Worm (Caenorhabditis elegans) whole organism, L1 larva: Measurements from ENCODE around the gene srz-66.

Experiments
- C04F5.9 ChIP-seq: sonication (generic microtip); optimal IDR thresholded peaks from 2 replicates; lab custom pipeline; 2016; ENCODE audit warnings: missing genetic modification characterization, missing compliant biosample characterization
- C34B4.2 ChIP-seq: sonication (generic microtip); optimal IDR thresholded peaks from 2 replicates; lab custom pipeline; 2017; ENCODE audit warnings: mild to moderate bottlenecking, missing genetic modification characterization, missing compliant biosample characterization
- aha-1 ChIP-seq: fragments of 150-350 bp; optimal IDR thresholded peaks from 2 replicates; lab custom pipeline; 2014; ENCODE audit warnings: missing biosample characterization, missing genetic modification characterization
- ceh-63 ChIP-seq: fragments of 200-800 bp; sonication (Bioruptor generic); optimal IDR thresholded peaks from 2 replicates; lab custom pipeline; 2018; ENCODE audit warnings: mild to moderate bottlenecking, missing genetic modification characterization, missing compliant biosample characterization
- ceh-8 ChIP-seq: fragments of 200-800 bp; sonication (Bioruptor generic); optimal IDR thresholded peaks from 2 replicates; lab custom pipeline; 2018; ENCODE audit warnings: mild to moderate bottlenecking, missing genetic modification characterization, moderate library complexity, missing compliant biosample characterization
- ceh-82 ChIP-seq, 3 experiments: fragments of 150-350 bp in 1 of 3; sonication (generic microtip) in 2 of 3; optimal IDR thresholded peaks; 2 replicates each; lab custom pipeline; 2014 to 2017; ENCODE audit warnings: missing biosample characterization in 3 of 3, missing genetic modification characterization in 3 of 3
- ceh-88 ChIP-seq: fragments of 200-800 bp; sonication (Bioruptor generic); IDR thresholded peaks from 2 replicates; pipeline ENCODE4 v1.3.6; 2022; ENCODE audit warnings: missing genetic modification characterization, missing compliant biosample characterization
- dsc-1 ChIP-seq: sonication (generic microtip); optimal IDR thresholded peaks from 2 replicates; lab custom pipeline; 2016; ENCODE audit warnings: mild to moderate bottlenecking, missing genetic modification characterization, missing compliant biosample characterization
- egl-13 ChIP-seq: sonication (generic microtip); optimal IDR thresholded peaks from 2 replicates; lab custom pipeline; 2016; ENCODE audit warnings: missing genotype, missing genetic modification reagents, missing genetic modification characterization, missing compliant biosample characterization
- ets-5 ChIP-seq: fragments of 200-800 bp; sonication (Bioruptor generic); IDR thresholded peaks from 2 replicates; pipeline ENCODE4 v1.3.6; 2022; ENCODE audit warnings: missing genetic modification characterization, missing compliant biosample characterization
- fkh-8 ChIP-seq: sonication (generic microtip); optimal IDR thresholded peaks from 2 replicates; lab custom pipeline; 2016; ENCODE audit warnings: mild to moderate bottlenecking, missing genetic modification characterization, missing compliant biosample characterization
- fos-1 ChIP-seq: fragments of 150-350 bp; optimal IDR thresholded peaks from 2 replicates; lab custom pipeline; 2014; ENCODE audit warnings: missing biosample characterization, missing genetic modification characterization
- hlh-4 ChIP-seq: sonication (generic microtip); optimal IDR thresholded peaks from 2 replicates; lab custom pipeline; 2016; ENCODE audit warnings: mild to moderate bottlenecking, missing genetic modification characterization, missing compliant biosample characterization
- isw-1 ChIP-seq: fragments of 200-800 bp; sonication (Bioruptor generic); IDR thresholded peaks from 2 replicates; pipeline ENCODE4 v1.3.6; 2022; ENCODE audit warnings: missing genetic modification characterization, missing compliant biosample characterization
- jun-1 ChIP-seq: fragments of 150-350 bp; optimal IDR thresholded peaks from 2 replicates; lab custom pipeline; 2014; ENCODE audit warnings: missing biosample characterization, missing genetic modification reagents, missing genetic modification characterization
- lin-13 ChIP-seq: fragments of 150-350 bp; optimal IDR thresholded peaks from 2 replicates; lab custom pipeline; 2014; ENCODE audit warnings: missing biosample characterization, missing genetic modification reagents, missing genetic modification characterization
- lin-15B ChIP-seq: fragments of 150-350 bp; sonication (generic microtip); optimal IDR thresholded peaks from 3 replicates; lab custom pipeline; 2014; ENCODE audit warnings: missing biosample characterization, missing genetic modification characterization
- lin-39 ChIP-seq: fragments of 150-350 bp; optimal IDR thresholded peaks from 2 replicates; lab custom pipeline; 2014; ENCODE audit warnings: missing biosample characterization, missing genetic modification reagents, missing genetic modification characterization
- lsy-2 ChIP-seq, 2 experiments: fragments of 150-350 bp; optimal IDR thresholded peaks; 2 replicates each; lab custom pipeline; 2014; ENCODE audit warnings: missing biosample characterization in 2 of 2, missing genetic modification characterization in 2 of 2
- mab-9 ChIP-seq: fragments of 200-800 bp; sonication (Bioruptor generic); IDR thresholded peaks from 2 replicates; pipeline ENCODE4 v1.3.6; 2022; ENCODE audit warnings: missing genetic modification reagents, missing genetic modification characterization, missing compliant biosample characterization
- mdl-1 ChIP-seq, 2 experiments: fragments of 150-350 bp; optimal IDR thresholded peaks; 2 replicates each; lab custom pipeline; 2014 to 2017; ENCODE audit warnings: missing biosample characterization in 2 of 2, missing genetic modification characterization in 2 of 2, inconsistent platforms in 1 of 2
- nhr-11 ChIP-seq: fragments of 150-350 bp; optimal IDR thresholded peaks from 2 replicates; lab custom pipeline; 2014; ENCODE audit warnings: missing biosample characterization, missing genetic modification characterization
- nhr-237 ChIP-seq: fragments of 150-350 bp; optimal IDR thresholded peaks from 2 replicates; lab custom pipeline; 2014; ENCODE audit warnings: missing biosample characterization, missing genetic modification characterization
- nhr-71 ChIP-seq: sonication (generic microtip); optimal IDR thresholded peaks from 2 replicates; lab custom pipeline; 2016; ENCODE audit warnings: mild to moderate bottlenecking, missing genetic modification characterization, moderate library complexity, missing compliant biosample characterization
- nhr-76 ChIP-seq: sonication (generic microtip); optimal IDR thresholded peaks from 2 replicates; lab custom pipeline; 2017; ENCODE audit warnings: missing biosample characterization, missing genetic modification characterization
- nhr-77 ChIP-seq: fragments of 150-350 bp; optimal IDR thresholded peaks from 2 replicates; lab custom pipeline; 2014; ENCODE audit warnings: missing biosample characterization, missing genetic modification characterization
- nhr-85 ChIP-seq: sonication (generic microtip); peaks from one replicate; lab custom pipeline; 2016; ENCODE audit warnings: missing genetic modification characterization, inconsistent platforms, missing compliant biosample characterization
- pag-3 ChIP-seq: sonication (generic microtip); optimal IDR thresholded peaks from 2 replicates; lab custom pipeline; 2017; ENCODE audit warnings: missing genetic modification characterization, mild to moderate bottlenecking, missing compliant biosample characterization, antibody characterized with exemption, borderline replicate concordance; ENCODE audit not compliant: insufficient read depth
- pqm-1 ChIP-seq: sonication (generic microtip); optimal IDR thresholded peaks from 3 replicates; lab custom pipeline; 2017; ENCODE audit warnings: missing biosample characterization, missing genetic modification characterization
- swsn-7 ChIP-seq: sonication (generic microtip); optimal IDR thresholded peaks from 2 replicates; lab custom pipeline; 2016; ENCODE audit warnings: missing genetic modification characterization, missing compliant biosample characterization
- vab-15 ChIP-seq: sonication (generic microtip); optimal IDR thresholded peaks from 2 replicates; lab custom pipeline; 2017; ENCODE audit warnings: missing genotype, mild to moderate bottlenecking, missing genetic modification characterization, missing compliant biosample characterization
- zag-1 ChIP-seq: fragments of 150-350 bp; optimal IDR thresholded peaks from 2 replicates; lab custom pipeline; 2014; ENCODE audit warnings: missing biosample characterization, missing genetic modification characterization
- zip-4 ChIP-seq: fragments of 200-800 bp; sonication (Bioruptor generic); optimal IDR thresholded peaks from 2 replicates; lab custom pipeline; 2018; ENCODE audit warnings: mild to moderate bottlenecking, missing genetic modification characterization, moderate library complexity, missing compliant biosample characterization
- ztf-4 ChIP-seq: fragments of 150-350 bp; optimal IDR thresholded peaks from 2 replicates; lab custom pipeline; 2014; ENCODE audit warnings: missing biosample characterization, missing genetic modification characterization

srz-66 gene

DNA sequence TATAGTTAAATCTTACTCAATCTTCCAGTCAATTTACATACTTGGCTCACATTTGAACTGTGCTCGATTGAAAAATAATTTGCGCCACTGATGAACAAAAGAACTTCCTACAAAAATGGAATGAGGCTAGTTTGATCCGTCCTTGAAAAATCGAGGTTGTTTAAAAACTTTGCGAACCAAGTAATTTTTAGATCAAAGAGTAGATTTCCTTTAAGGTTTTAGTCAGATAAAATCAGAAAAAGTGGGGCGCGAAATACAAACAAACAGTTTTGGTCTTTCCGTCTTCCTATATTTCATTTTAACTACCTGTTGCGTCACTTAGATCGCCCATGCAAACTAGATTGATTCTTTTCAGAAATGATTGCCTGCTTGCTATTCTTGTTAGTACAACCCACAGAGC is 34.5 kb upstream of the srz-66 start, which contains the start of gene Y68A4A.10:
Gene Y68A4A.10, plus strand, starts transcription at position 301 of the 400 bp plus-strand sequence.
- no peak for TF ChIP-seq nhr-237
- TF ChIP-seq dsc-1 (tag; lab: Kevin White, UChicago), result no peak
- TF ChIP-seq zip-4, result no peak

- TF ChIP-seq pag-3 (tag; lab: Kevin White, UChicago) (no peak), nhr-11 (tag; lab: Kevin White, UChicago) (no peak), ceh-63 (GFP tag; lab: Kevin White, UChicago) (no peak), ceh-82 (tag; optimal IDR thresholded peaks at IDR 0.05; lab: Kevin White, UChicago) (no peak), fos-1 (no peak), nhr-77 (tag; lab: Kevin White, UChicago) (no peak), mdl-1 (tag; optimal IDR thresholded peaks at IDR 0.05; lab: Kevin White, UChicago) (no peak), lin-39 (tag; lab: Kevin White, UChicago) (no peak), jun-1 (no peak), nhr-85 (tag; lab: Kevin White, UChicago) (no peak), ztf-4 (tag; lab: Kevin White, UChicago) (no peak), nhr-76 (tag; lab: Kevin White, UChicago) (no peak), lsy-2 (tag; optimal IDR thresholded peaks at IDR 0.05; lab: Kevin White, UChicago) (no peak), C34B4.2 (tag; lab: Kevin White, UChicago) (no peak), swsn-7 (tag; lab: Kevin White, UChicago) (no peak), vab-15 (tag; lab: Kevin White, UChicago) (no peak), ceh-8 (GFP tag; lab: Kevin White, UChicago) (no peak), nhr-71 (tag; lab: Kevin White, UChicago) (no peak)
Measured at ce11 chrV:17198926-17199325, 31.6 kb upstream of the srz-66 start, which contains the start of gene srz-96. TSS of gene srz-96 (plus strand) at chrV:17199226.

- TF ChIP-seq fkh-8 (tag; lab: Kevin White, UChicago) (no peak), ets-5 (GFP tag; lab: Robert Waterston, UW) (no peak), hlh-4 (tag; lab: Kevin White, UChicago) (peak; percentile 29), lin-13 (GFP tag; lab: Kevin White, UChicago) (no peak), ceh-88 (GFP tag; lab: Robert Waterston, UW) (no peak), aha-1 (tag; lab: Kevin White, UChicago) (no peak), egl-13 (tag; lab: Kevin White, UChicago) (no peak)
Measured at ce11 chrV:17192238-17192637, 24.9 kb upstream of the srz-66 start, which contains the start of gene srz-47. TSS of gene srz-47 (minus strand) at chrV:17192338.

DNA sequence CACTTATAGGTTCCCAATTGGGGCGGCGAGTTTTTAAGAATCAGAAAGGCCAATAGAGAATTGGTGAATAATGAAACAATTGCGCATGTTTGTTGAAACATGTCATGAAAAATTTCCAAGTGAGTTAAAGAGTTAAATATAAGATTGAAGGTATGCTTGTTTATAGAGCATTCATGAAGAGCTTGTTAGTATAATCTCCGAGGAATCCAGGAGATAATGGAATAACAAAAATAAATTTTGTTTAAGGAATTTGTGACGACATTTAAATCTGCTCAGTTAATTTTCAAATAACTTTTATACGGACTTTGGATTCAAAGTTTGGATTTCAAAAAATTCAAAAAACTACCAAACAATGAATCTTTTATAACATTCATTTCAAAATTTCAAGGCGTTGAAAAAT is 23.0 kb upstream of the srz-66 start, which contains the start of gene str-199:
Gene str-199, minus strand, starts transcription at position 101 of the 400 bp plus-strand sequence.
- TF ChIP-seq ceh-82 (tag; optimal IDR thresholded peaks at IDR 0.05; lab: Kevin White, UChicago), result no peak
- TF ChIP-seq pqm-1, result no peak
- no peak for TF ChIP-seq C04F5.9 (tag; lab: Kevin White, UChicago)
- TF ChIP-seq ztf-4 (tag; lab: Kevin White, UChicago), result no peak

DNA sequence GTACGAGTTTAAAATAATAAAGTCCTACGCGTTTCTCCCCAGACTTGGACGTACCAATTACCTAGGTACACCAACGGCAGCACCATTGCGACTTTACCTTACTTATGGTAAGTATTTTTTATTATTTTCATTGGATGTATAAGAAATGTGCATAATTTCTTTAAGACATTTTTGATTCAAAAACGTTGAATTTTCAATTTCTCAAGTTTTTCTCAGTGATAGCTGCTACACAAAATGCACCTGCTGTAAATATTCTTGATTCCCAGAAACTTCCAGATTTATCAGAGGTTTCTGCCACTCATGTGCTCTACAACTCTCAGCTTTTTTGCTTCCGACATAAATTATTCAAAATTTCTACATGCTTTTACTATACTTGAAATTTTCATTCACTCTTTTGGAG is 14.7 kb upstream of the srz-66 start, which contains the start of gene srh-159:
Gene srh-159, plus strand, starts transcription at position 301 of the 400 bp plus-strand sequence.
- TF ChIP-seq lin-13 (GFP tag; lab: Kevin White, UChicago) (no peak), zip-4 (no peak), lin-15B (tag; lab: Kevin White, UChicago) (no peak), zag-1 (no peak), mab-9 (GFP tag; lab: Robert Waterston, UW) (no peak), hlh-4 (tag; lab: Kevin White, UChicago) (peak; percentile 90), isw-1 (GFP tag; lab: Robert Waterston, UW) (no peak), nhr-11 (tag; lab: Kevin White, UChicago) (no peak)
